Worm (Caenorhabditis elegans) whole organism, L4/young adult: ENCODE data around the gene K09E2.1.
"Not testable (repeated sequence)": the region's sequence is repeated elsewhere in the genome, so short reads cannot be mapped to it uniquely, and the experiment has no call there.

Experiments used
- W03F9.2 ChIP-seq: fragments of 150-350 bp; optimal IDR thresholded peaks from 2 replicates; lab custom pipeline; 2014; ENCODE audit warnings: missing biosample characterization, missing genetic modification characterization
- dao-5 ChIP-seq: sonication (generic microtip); optimal IDR thresholded peaks from 2 replicates; lab custom pipeline; 2016; ENCODE audit warnings: missing genotype, missing genetic modification characterization, moderate library complexity, missing compliant biosample characterization
- him-1 ChIP-seq: sonication (generic microtip); optimal IDR thresholded peaks from 2 replicates; lab custom pipeline; 2016; ENCODE audit warnings: missing genotype, missing genetic modification reagents, missing genetic modification characterization, missing compliant biosample characterization

Gene K09E2.1

ce11 chrX:8716822-8717221 is 35.1 kb downstream of the K09E2.1 start, which contains the start of gene F53A9.7:
F53A9.7 (minus strand) TSS chrX:8716922.
- TF ChIP-seq W03F9.2 (tag; lab: Kevin White, UChicago) = no peak
- TF ChIP-seq him-1 (tag; lab: Kevin White, UChicago) = no peak
- TF ChIP-seq dao-5 = no peak

ce11 chrX:8718153-8718552 is 36.5 kb downstream of the K09E2.1 start:
- TF ChIP-seq W03F9.2 (tag; lab: Kevin White, UChicago) = no peak
- TF ChIP-seq dao-5 = no peak
- no peak for TF ChIP-seq him-1 (tag; lab: Kevin White, UChicago)

DNA sequence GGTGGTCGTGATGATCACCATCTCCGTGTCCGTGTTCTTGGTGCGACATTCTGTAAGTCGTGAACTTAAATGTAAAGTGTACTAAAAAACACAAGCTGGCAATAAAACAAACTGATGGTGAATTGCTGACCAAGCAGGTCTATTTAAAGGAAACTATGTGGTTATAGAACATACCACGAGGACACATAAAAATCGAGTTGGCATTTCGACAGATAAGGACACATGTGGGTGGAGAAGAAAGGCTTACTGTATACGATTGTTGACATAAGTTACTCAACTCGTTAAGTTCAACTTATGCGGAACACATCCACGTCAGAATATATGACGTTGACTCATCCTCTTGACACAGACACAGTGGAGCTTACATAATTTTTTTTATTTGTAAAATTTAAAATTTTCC is 37.2 kb downstream of the K09E2.1 start, which contains the start of gene F53A9.8:
TSS of gene F53A9.8 (minus strand) at position 49 of the 400 bp plus-strand sequence.
- TF ChIP-seq W03F9.2 (tag; lab: Kevin White, UChicago) (no peak), him-1 (tag; lab: Kevin White, UChicago) (no peak), dao-5 (no peak)

DNA sequence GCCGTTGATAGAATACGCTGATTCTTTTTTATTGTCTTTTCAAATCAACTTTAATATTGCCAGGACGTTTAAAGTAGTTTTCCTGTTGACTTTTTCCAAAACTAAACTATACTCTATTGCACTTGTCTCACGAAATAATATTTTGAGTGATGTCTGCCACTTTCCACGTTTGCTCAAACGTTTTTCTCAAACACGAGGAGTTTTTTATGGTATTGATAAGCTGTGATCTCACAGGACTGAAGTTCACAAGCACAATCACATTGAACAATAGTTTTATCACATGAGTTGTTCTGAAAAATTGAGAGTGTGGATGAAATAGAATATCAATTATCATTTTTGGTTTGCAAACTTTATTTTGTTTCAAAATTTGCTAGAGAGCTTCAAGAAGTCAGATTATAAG is 38.2 kb downstream of the K09E2.1 start:
- no peak for TF ChIP-seq W03F9.2 (tag; lab: Kevin White, UChicago)
- TF ChIP-seq him-1 (tag; lab: Kevin White, UChicago) = no peak
- no peak for TF ChIP-seq dao-5

ce11 chrX:8720658-8721057 is 39.0 kb downstream of the K09E2.1 start, which contains the start of gene F53A9.9:
F53A9.9 (minus strand) TSS chrX:8720758.
- no peak for TF ChIP-seq dao-5
- TF ChIP-seq him-1 (tag; lab: Kevin White, UChicago) = no peak
- TF ChIP-seq W03F9.2 (tag; lab: Kevin White, UChicago) = no peak

ce11 chrX:8721273-8721672 is 39.6 kb downstream of the K09E2.1 start:
- TF ChIP-seq W03F9.2 (tag; lab: Kevin White, UChicago) (no peak), dao-5 (no peak), him-1 (tag; lab: Kevin White, UChicago) (no peak)

DNA sequence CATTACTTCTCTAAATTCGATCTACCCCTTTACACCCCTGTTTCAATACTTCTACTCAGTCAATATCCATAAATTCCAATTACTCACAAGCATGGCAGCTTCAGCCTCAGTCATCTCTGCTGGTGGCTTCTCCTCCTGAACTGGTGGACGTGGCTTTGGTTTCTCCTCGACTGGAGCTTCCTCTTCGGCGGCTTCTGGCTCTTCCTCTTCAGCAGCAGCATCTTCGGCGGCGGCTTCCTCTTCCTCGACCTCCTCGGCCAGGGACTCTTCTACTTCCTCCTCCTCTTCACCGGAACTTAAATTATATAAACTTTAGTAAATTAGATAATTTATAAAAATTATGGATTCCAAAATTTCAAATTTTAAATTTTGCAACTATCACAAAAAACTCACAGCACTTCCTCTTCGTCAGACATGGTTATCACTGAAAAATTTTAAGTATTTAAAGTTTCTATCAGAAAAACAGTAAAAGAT is 41.5 kb downstream of the K09E2.1 start, which contains the start of gene tnt-2:
TSS of gene tnt-2 (minus strand) at position 424 of the 474 bp plus-strand sequence.
- TF ChIP-seq dao-5 (no peak), W03F9.2 (tag; lab: Kevin White, UChicago) (no peak), him-1 (tag; lab: Kevin White, UChicago) (no peak)

ce11 chrX:8723840-8724239 is 42.1 kb downstream of the K09E2.1 start:
- TF ChIP-seq W03F9.2 (tag; lab: Kevin White, UChicago) = no peak
- TF ChIP-seq him-1 (tag; lab: Kevin White, UChicago) = no peak
- no peak for TF ChIP-seq dao-5

DNA sequence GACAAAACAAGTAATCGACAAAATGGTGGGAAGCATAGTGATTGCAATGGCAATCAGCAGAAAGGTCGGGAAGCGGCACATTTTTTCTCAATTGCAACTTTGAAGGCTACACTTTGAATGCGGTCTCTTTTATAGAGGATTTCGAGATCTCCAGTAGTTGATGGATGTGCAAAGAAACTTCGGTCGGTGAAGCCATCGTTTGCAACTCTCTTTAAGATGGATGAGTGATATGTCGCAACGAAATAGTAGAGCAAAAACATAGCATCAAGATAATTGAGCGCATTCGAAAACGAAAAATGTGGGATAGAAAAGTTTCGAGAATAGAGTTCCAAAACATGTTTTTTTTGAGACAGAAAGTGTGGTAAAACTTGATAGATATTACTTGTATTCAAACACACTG is 45.6 kb downstream of the K09E2.1 start, which contains the start of gene EGAP4.1:
TSS of gene EGAP4.1 (minus strand) at position 101 of the 400 bp plus-strand sequence.
- TF ChIP-seq him-1 (tag; lab: Kevin White, UChicago) = no peak
- TF ChIP-seq dao-5 = no peak
- TF ChIP-seq W03F9.2 (tag; lab: Kevin White, UChicago) = no peak

DNA sequence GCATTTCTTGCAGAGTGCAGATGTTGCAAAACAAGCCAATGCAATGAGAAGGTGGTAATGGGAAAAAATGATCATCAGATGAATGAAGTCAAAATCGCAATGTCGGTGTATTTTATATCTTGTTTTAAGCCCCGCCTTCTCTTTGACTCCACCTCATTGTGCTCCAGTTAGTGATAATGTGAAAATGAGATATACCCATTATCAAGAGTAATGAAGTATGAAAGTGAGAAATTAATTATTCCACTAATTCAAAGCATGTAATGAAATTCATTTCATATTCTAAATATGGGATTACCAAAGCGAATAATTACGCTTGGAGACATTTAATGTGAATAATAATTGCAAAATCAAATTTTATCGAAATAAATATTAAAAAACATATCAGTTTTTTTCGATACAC is 50.1 kb downstream of the K09E2.1 start, which contains the start of gene M02D8.6:
TSS of gene M02D8.6 (minus strand) at position 101 of the 400 bp plus-strand sequence.
- not testable (repeated sequence) for TF ChIP-seq him-1 (tag; lab: Kevin White, UChicago); dao-5; W03F9.2 (tag; lab: Kevin White, UChicago)
